Fruit fly (Drosophila melanogaster): Measurements from ENCODE around the gene PpD6.

dm6 chr2L:3107988-3108678 is 1.3 kb upstream of the PpD6 start:
- TF ChIP-seq CG6276 (GFP tag; optimal IDR thresholded peaks at IDR 0.05) (no peak), Hr38 (GFP tag; optimal IDR thresholded peaks at IDR 0.05) (no peak), CG8319 (GFP tag; optimal IDR thresholded peaks at IDR 0.05) (no peak), CG3032 (tag; optimal IDR thresholded peaks at IDR 0.05) (no peak), CG7368 (GFP tag; optimal IDR thresholded peaks at IDR 0.05) (no peak), Blimp-1 (GFP tag; optimal IDR thresholded peaks at IDR 0.05) (no peak), CG6808 (GFP tag; optimal IDR thresholded peaks at IDR 0.05) (no peak), CG34406 (GFP tag; optimal IDR thresholded peaks at IDR 0.05) (no peak), dac (GFP tag; optimal IDR thresholded peaks at IDR 0.05) (no peak), dsx (GFP tag; optimal IDR thresholded peaks at IDR 0.05; ENCODE audit: poor library complexity, severe bottlenecking) (peak; percentile 2), Sox14 (GFP tag; optimal IDR thresholded peaks at IDR 0.05) (no peak), Lpt (GFP tag; optimal IDR thresholded peaks at IDR 0.05) (no peak)

Measured in whole organism, prepupa.